Worm (Caenorhabditis elegans): ENCODE measurements around the gene sgcb-1.

- TF ChIP-seq ceh-83 (GFP tag; optimal IDR thresholded peaks at IDR 0.05) (no peak), lsy-2 (tag; optimal IDR thresholded peaks at IDR 0.05) (no peak), mep-1 (tag; optimal IDR thresholded peaks at IDR 0.05) (no peak), sptf-1 (tag; optimal IDR thresholded peaks at IDR 0.05) (no peak), blmp-1 (tag; optimal IDR thresholded peaks at IDR 0.05) (no peak), nhr-12 (tag; optimal IDR thresholded peaks at IDR 0.05) (no peak), nhr-76 (tag; optimal IDR thresholded peaks at IDR 0.05) (no peak), drap-1 (GFP tag; optimal IDR thresholded peaks at IDR 0.05) (no peak), nhr-237 (tag; optimal IDR thresholded peaks at IDR 0.05) (no peak), snpc-4 (tag; optimal IDR thresholded peaks at IDR 0.05) (no peak), unc-39 (tag; optimal IDR thresholded peaks at IDR 0.05) (no peak), ztf-11 (tag; optimal IDR thresholded peaks at IDR 0.05) (no peak), unc-62 (GFP tag; optimal IDR thresholded peaks at IDR 0.05) (no peak)
These were observed 48.9 kb downstream of the sgcb-1 start, which contains the start of gene C03H5.4 for ce11 chrII:374950-375349.
